Fruit fly (Drosophila melanogaster) whole organism, embryonic: ENCODE results near the gene CG44385.

ENCODE experiments used
- Aef1 ChIP-seq: fragments of 200-800 bp; sonication (Bioruptor generic); IDR thresholded peaks from 3 replicates; pipeline ENCODE4 v1.3.6; 2022; ENCODE audit warnings: missing biosample characterization, missing genetic modification characterization
- Atf6 ChIP-seq: fragments of 200-800 bp; sonication (Bioruptor generic); IDR thresholded peaks from 2 replicates; pipeline ENCODE4 v1.3.6; 2022; ENCODE audit warnings: missing biosample characterization, missing genetic modification characterization
- Blimp-1 ChIP-seq: fragments of 200-800 bp; sonication (Bioruptor generic); optimal IDR thresholded peaks from 3 replicates; lab custom pipeline; 2018; ENCODE audit warnings: missing biosample characterization, missing genetic modification characterization, mild to moderate bottlenecking, moderate library complexity, missing genetic modification reagents
- CG10209 ChIP-seq: fragments of 200-800 bp; sonication (Bioruptor generic); optimal IDR thresholded peaks from 3 replicates; lab custom pipeline; 2017; ENCODE audit warnings: missing biosample characterization, mild to moderate bottlenecking, missing genetic modification characterization, missing genetic modification reagents
- CG11093 ChIP-seq: fragments of 200-800 bp; sonication (Bioruptor generic); IDR thresholded peaks from 3 replicates; pipeline ENCODE4 v1.3.6; 2022; ENCODE audit warnings: missing biosample characterization, missing genetic modification characterization
- CG16813 ChIP-seq: fragments of 200-800 bp; sonication (Bioruptor generic); IDR thresholded peaks from 3 replicates; pipeline ENCODE4 v1.3.6; 2022; ENCODE audit warnings: missing biosample characterization, missing genetic modification characterization; ENCODE audit not compliant: partially characterized antibody
- CG17361 ChIP-seq: fragments of 200-800 bp; sonication (Bioruptor generic); IDR thresholded peaks from 3 replicates; pipeline ENCODE4 v1.3.6; 2022; ENCODE audit warnings: missing biosample characterization, missing genetic modification characterization
- CG18476 ChIP-seq: fragments of 200-800 bp; sonication (Bioruptor generic); optimal IDR thresholded peaks from 2 replicates; lab custom pipeline; 2016; ENCODE audit warnings: missing biosample characterization, mild to moderate bottlenecking, missing genetic modification characterization
- CG18764 ChIP-seq: fragments of 200-800 bp; sonication (Bioruptor generic); optimal IDR thresholded peaks from 3 replicates; lab custom pipeline; 2016; ENCODE audit warnings: missing biosample characterization, missing genetic modification characterization
- CG2202 ChIP-seq: fragments of 200-800 bp; sonication (Bioruptor generic); optimal IDR thresholded peaks from 2 replicates; lab custom pipeline; 2018; ENCODE audit warnings: missing biosample characterization, mild to moderate bottlenecking, missing genetic modification characterization
- CG30403 ChIP-seq: fragments of 200-800 bp; sonication (Bioruptor generic); optimal IDR thresholded peaks from 3 replicates; lab custom pipeline; 2016; ENCODE audit warnings: missing biosample characterization, missing genetic modification characterization
- CG34422 ChIP-seq: fragments of 200-800 bp; sonication (Bioruptor generic); IDR thresholded peaks from 3 replicates; pipeline ENCODE4 v1.3.6; 2022; ENCODE audit warnings: missing biosample characterization, missing genetic modification characterization
- CG43689 ChIP-seq: fragments of 200-800 bp; sonication (Bioruptor generic); IDR thresholded peaks from 2 replicates; pipeline ENCODE4 v1.3.6; 2022; ENCODE audit warnings: missing biosample characterization, missing genetic modification characterization
- CG8290 ChIP-seq, 3 experiments: fragments of 200-800 bp; sonication (Bioruptor generic); optimal IDR thresholded peaks; 2 replicates each; lab custom pipeline; 2016 to 2019; ENCODE audit warnings: missing biosample characterization in 3 of 3, missing genetic modification characterization in 3 of 3, mild to moderate bottlenecking in 2 of 3, moderate library complexity in 1 of 3
- CG8478 ChIP-seq: fragments of >200 bp; optimal IDR thresholded peaks from 2 replicates; lab custom pipeline; 2018
- CG9215 ChIP-seq: fragments of 200-800 bp; sonication (Bioruptor generic); IDR thresholded peaks from 2 replicates; pipeline ENCODE4 v1.3.6; 2022; ENCODE audit warnings: missing biosample characterization, missing genetic modification characterization
- CG9876 ChIP-seq: fragments of 200-800 bp; sonication (Bioruptor generic); optimal IDR thresholded peaks from 2 replicates; lab custom pipeline; 2016; ENCODE audit warnings: missing biosample characterization, missing genetic modification characterization
- Dll ChIP-seq: fragments of 200-800 bp; sonication (Bioruptor generic); IDR thresholded peaks from 4 replicates; pipeline ENCODE4 v1.3.6; 2022; ENCODE audit warnings: missing biosample characterization, missing genetic modification characterization; ENCODE audit not compliant: partially characterized antibody
- Fer3 ChIP-seq: fragments of 200-800 bp; sonication (Bioruptor generic); optimal IDR thresholded peaks from 2 replicates; lab custom pipeline; 2018; ENCODE audit warnings: missing biosample characterization, mild to moderate bottlenecking, missing genetic modification characterization, moderate library complexity
- H15 ChIP-seq: fragments of 200-800 bp; sonication (Bioruptor generic); IDR thresholded peaks from 3 replicates; pipeline ENCODE4 v1.3.6; 2022; ENCODE audit warnings: missing biosample characterization, missing genetic modification characterization
- Hr3 ChIP-seq: fragments of 200-800 bp; sonication (Bioruptor generic); optimal IDR thresholded peaks from 3 replicates; lab custom pipeline; 2016; ENCODE audit warnings: missing biosample characterization, missing genetic modification characterization
- Hr51 ChIP-seq, 2 experiments: fragments of 200-800 bp; sonication (Bioruptor generic); optimal IDR thresholded peaks; 2 replicates in 1 of 2; 3 replicates in 1 of 2; lab custom pipeline; 2016 to 2018; ENCODE audit warnings: missing biosample characterization in 2 of 2, missing genetic modification characterization in 2 of 2, mild to moderate bottlenecking in 1 of 2, moderate library complexity in 1 of 2
- Lhr ChIP-seq: fragments of 200-800 bp; sonication (Bioruptor generic); optimal IDR thresholded peaks from 3 replicates; lab custom pipeline; 2017; ENCODE audit warnings: mild to moderate bottlenecking, missing biosample characterization, missing genetic modification reagents, missing genetic modification characterization
- NFAT ChIP-seq: fragments of 200-800 bp; sonication (Bioruptor generic); IDR thresholded peaks from 2 replicates; pipeline ENCODE4 v1.3.6; 2022; ENCODE audit warnings: missing biosample characterization, missing genetic modification characterization
- Neu2 ChIP-seq: fragments of 200-800 bp; sonication (Bioruptor generic); optimal IDR thresholded peaks from 3 replicates; lab custom pipeline; 2016; ENCODE audit warnings: missing biosample characterization, missing genetic modification characterization, borderline replicate concordance
- Optix ChIP-seq: fragments of 200-800 bp; sonication (Bioruptor generic); IDR thresholded peaks from 3 replicates; pipeline ENCODE4 v1.3.6; 2022; ENCODE audit warnings: missing biosample characterization, missing genetic modification characterization
- Sox102F ChIP-seq: fragments of 200-800 bp; sonication (Bioruptor generic); optimal IDR thresholded peaks from 2 replicates; lab custom pipeline; 2018; ENCODE audit warnings: missing biosample characterization, mild to moderate bottlenecking, missing genetic modification characterization, moderate library complexity
- ase ChIP-seq: fragments of 200-800 bp; sonication (Bioruptor generic); IDR thresholded peaks from 3 replicates; pipeline ENCODE4 v1.3.6; 2022; ENCODE audit warnings: missing biosample characterization, missing genetic modification characterization
- bbx ChIP-seq: fragments of 200-800 bp; sonication (Bioruptor generic); IDR thresholded peaks from 2 replicates; pipeline ENCODE4 v1.3.6; 2022; ENCODE audit warnings: missing biosample characterization, missing genetic modification characterization; ENCODE audit not compliant: partially characterized antibody
- dati ChIP-seq: fragments of 200-800 bp; sonication (Bioruptor generic); IDR thresholded peaks from 2 replicates; pipeline ENCODE4 v1.3.6; 2022; ENCODE audit warnings: missing biosample characterization, missing genetic modification characterization
- dimm ChIP-seq: fragments of 200-800 bp; sonication (Bioruptor generic); IDR thresholded peaks from 2 replicates; pipeline ENCODE4 v1.3.6; 2022; ENCODE audit warnings: missing biosample characterization, missing genetic modification characterization
- fu2 ChIP-seq: fragments of 200-800 bp; sonication (Bioruptor generic); optimal IDR thresholded peaks from 2 replicates; lab custom pipeline; 2016; ENCODE audit warnings: missing biosample characterization, missing genetic modification characterization
- h ChIP-seq: fragments of >200 bp; optimal IDR thresholded peaks from 2 replicates; lab custom pipeline; 2017
- ken ChIP-seq: fragments of 200-800 bp; sonication (Bioruptor generic); IDR thresholded peaks from 3 replicates; pipeline ENCODE4 v1.3.6; 2022; ENCODE audit warnings: missing biosample characterization, missing genetic modification characterization
- lov ChIP-seq, 2 experiments: fragments of 200-800 bp in 1 of 2; fragments of >200 bp in 1 of 2; sonication (Bioruptor generic) in 1 of 2; IDR thresholded peaks in 1 of 2; optimal IDR thresholded peaks in 1 of 2; 2 replicates in 1 of 2; 3 replicates in 1 of 2; pipeline versions ENCODE4 v1.3.6 to Lab custom; 2017 to 2022; ENCODE audit warnings: missing biosample characterization in 1 of 2, missing genetic modification characterization in 1 of 2
- mam ChIP-seq: fragments of 200-800 bp; sonication (Bioruptor generic); optimal IDR thresholded peaks from 3 replicates; lab custom pipeline; 2016; ENCODE audit warnings: missing biosample characterization, missing genetic modification characterization
- nerfin-1 ChIP-seq: fragments of 200-800 bp; sonication (Bioruptor generic); optimal IDR thresholded peaks from 3 replicates; lab custom pipeline; 2019; ENCODE audit warnings: missing biosample characterization, mild to moderate bottlenecking, missing genetic modification characterization, moderate library complexity
- onecut ChIP-seq: fragments of 200-800 bp; sonication (Bioruptor generic); IDR thresholded peaks from 2 replicates; pipeline ENCODE4 v1.3.6; 2022; ENCODE audit warnings: missing biosample characterization, missing genetic modification characterization
- pan ChIP-seq, 4 experiments: fragments of >200 bp in 3 of 4; fragments of 200-800 bp in 1 of 4; sonication (Bioruptor generic) in 1 of 4; optimal IDR thresholded peaks in 3 of 4; IDR thresholded peaks in 1 of 4; 2 replicates each; pipeline versions ENCODE4 v1.3.6 to Lab custom; 2017 to 2022; ENCODE audit warnings: missing biosample characterization in 2 of 4, missing genetic modification characterization in 2 of 4, mixed read lengths in 1 of 4
- pros ChIP-seq: fragments of 200-800 bp; sonication (Bioruptor generic); optimal IDR thresholded peaks from 3 replicates; lab custom pipeline; 2019; ENCODE audit warnings: missing biosample characterization, mild to moderate bottlenecking, missing genetic modification characterization, moderate library complexity
- psq ChIP-seq: fragments of 200-800 bp; sonication (Bioruptor generic); optimal IDR thresholded peaks from 2 replicates; lab custom pipeline; 2017; ENCODE audit warnings: missing biosample characterization, missing genetic modification characterization
- sc ChIP-seq, 3 experiments: fragments of >200 bp in 2 of 3; fragments of 200-800 bp in 1 of 3; sonication (Bioruptor generic) in 1 of 3; optimal IDR thresholded peaks; 2 replicates in 2 of 3; 3 replicates in 1 of 3; lab custom pipeline; 2017; ENCODE audit warnings: mild to moderate bottlenecking in 1 of 3, missing biosample characterization in 1 of 3, missing genetic modification characterization in 1 of 3, missing genetic modification reagents in 1 of 3
- sens-2 ChIP-seq: fragments of 200-800 bp; sonication (Bioruptor generic); IDR thresholded peaks from 2 replicates; pipeline ENCODE4 v1.3.6; 2022; ENCODE audit warnings: missing biosample characterization, missing genetic modification characterization
- tgo ChIP-seq: fragments of 200-800 bp; sonication (Bioruptor generic); IDR thresholded peaks from 3 replicates; pipeline ENCODE4 v1.3.6; 2022; ENCODE audit warnings: missing biosample characterization, missing genetic modification characterization
- toy ChIP-seq: fragments of 200-800 bp; sonication (Bioruptor generic); IDR thresholded peaks from 2 replicates; pipeline ENCODE4 v1.3.6; 2022; ENCODE audit warnings: missing biosample characterization, missing genetic modification characterization
- trem ChIP-seq: fragments of 200-800 bp; optimal IDR thresholded peaks from 3 replicates; lab custom pipeline; 2019; ENCODE audit warnings: missing biosample characterization, mild to moderate bottlenecking, missing genetic modification characterization, moderate library complexity
- vvl ChIP-seq: fragments of 200-800 bp; sonication (Bioruptor generic); IDR thresholded peaks from 2 replicates; pipeline ENCODE4 v1.3.6; 2022; ENCODE audit warnings: missing biosample characterization, missing genetic modification characterization
- zf30C ChIP-seq: fragments of 200-800 bp; sonication (Bioruptor generic); optimal IDR thresholded peaks from 3 replicates; lab custom pipeline; 2018; ENCODE audit warnings: missing biosample characterization, mild to moderate bottlenecking, missing genetic modification characterization
- zfh2 ChIP-seq: fragments of 200-800 bp; sonication (Bioruptor generic); optimal IDR thresholded peaks from 2 replicates; lab custom pipeline; 2016; ENCODE audit warnings: missing biosample characterization, missing genetic modification characterization

CG44385 gene

DNA sequence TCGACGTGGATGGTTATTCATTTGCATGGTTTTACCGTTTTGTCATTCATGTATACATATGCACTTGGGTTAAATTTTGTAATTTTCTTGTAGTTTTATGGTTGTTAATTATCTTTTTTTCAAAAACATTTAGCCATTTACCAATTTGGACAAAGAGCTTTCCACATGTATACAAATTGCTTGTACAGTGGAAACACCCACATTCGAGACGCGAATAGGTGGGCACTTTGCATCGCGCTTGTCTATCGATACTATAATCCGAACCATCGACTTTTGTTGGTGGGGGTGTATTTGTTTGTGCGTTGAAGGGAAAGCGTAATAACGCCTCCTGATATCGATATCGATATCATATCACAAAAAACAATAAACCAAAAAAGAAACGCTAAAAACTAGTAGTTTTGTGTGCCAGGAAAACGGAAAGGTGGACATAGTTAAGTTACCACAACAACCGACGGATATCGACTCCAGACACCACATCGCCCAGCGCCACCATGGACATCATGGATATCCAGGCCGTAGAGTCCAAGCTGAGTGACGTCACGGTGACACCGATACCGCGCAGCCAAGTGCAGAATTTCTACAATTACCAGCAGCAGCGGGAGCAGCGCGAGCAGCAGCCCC is 5.5 kb upstream of the CG44385 start, which contains the start of gene CDK2AP1 (continued):
- TF ChIP-seq CG18764 = no peak
- no peak for TF ChIP-seq CG2202 (tag; lab: Kevin White, UChicago)
- TF ChIP-seq mam = peak; percentile 60
- 0 out of 3 replicates have a peak, but pooled peaks have one; percentile 10 for TF ChIP-seq ken
- TF ChIP-seq Hr51 (GFP tag; optimal IDR thresholded peaks at IDR 0.05; lab: Kevin White, UChicago) = no peak
- peak; percentile 44 for TF ChIP-seq trem (tag; lab: Kevin White, UChicago)
- TF ChIP-seq CG43689 (GFP tag; lab: Robert Waterston, UW) = no peak
- TF ChIP-seq Aef1 (GFP tag; lab: Robert Waterston, UW) = peak; percentile 25; the same call in 1 of the 3 replicates
- TF ChIP-seq CG17361 (GFP tag; lab: Robert Waterston, UW) = peak; percentile 47; the same call in 1 of the 3 replicates
- TF ChIP-seq psq = no peak
- TF ChIP-seq pros (GFP tag; lab: Kevin White, UChicago) = no peak
- peak; percentile 40 for TF ChIP-seq zfh2
- TF ChIP-seq Fer3 (tag; lab: Kevin White, UChicago) = no peak
- TF ChIP-seq zf30C (GFP tag; lab: Kevin White, UChicago) = no peak
- TF ChIP-seq vvl (GFP tag; lab: Robert Waterston, UW) = peak; percentile 63
- peak; percentile 8 for TF ChIP-seq Blimp-1 (GFP tag; lab: Kevin White, UChicago)
- TF ChIP-seq CG9876 (GFP tag; lab: Kevin White, UChicago) = no peak
- no peak for TF ChIP-seq Sox102F (GFP tag; lab: Kevin White, UChicago)
- TF ChIP-seq onecut = peak; percentile 15; the same call in 1 of the 2 replicates
- TF ChIP-seq Lhr (GFP tag; lab: Kevin White, UChicago) = peak; percentile 3
- TF ChIP-seq CG30403 = peak; percentile 21
- TF ChIP-seq Hr3 (GFP tag; lab: Kevin White, UChicago) = peak; percentile 23
- TF ChIP-seq sens-2 = no peak
- TF ChIP-seq fu2 (GFP tag; lab: Kevin White, UChicago) = peak; percentile 26
- TF ChIP-seq H15 = no peak
- TF ChIP-seq NFAT (GFP tag; lab: Robert Waterston, UW) = no peak
- no peak for TF ChIP-seq CG8478 (lab: Kevin White, UChicago)
- peak; percentile 83 for TF ChIP-seq bbx
- TF ChIP-seq tgo (GFP tag; lab: Robert Waterston, UW) = no peak
- TF ChIP-seq CG18476 (GFP tag; lab: Kevin White, UChicago) = no peak
- no peak for TF ChIP-seq Atf6 (GFP tag; lab: Robert Waterston, UW)
- TF ChIP-seq pan (optimal IDR thresholded peaks at IDR 0.05; lab: Kevin White, UChicago) = no peak
- TF ChIP-seq pan (GFP tag; optimal IDR thresholded peaks at IDR 0.05 in 1 of 2, IDR thresholded peaks at IDR 0.05 in 1 of 2) = no peak
- TF ChIP-seq CG11093 = no peak
- TF ChIP-seq CG10209 (GFP tag; lab: Kevin White, UChicago) = no peak
- peak; percentile 77 for TF ChIP-seq CG16813
- TF ChIP-seq ase (GFP tag; lab: Robert Waterston, UW) = no peak
- no peak for TF ChIP-seq Optix
- no peak for TF ChIP-seq toy (GFP tag; lab: Robert Waterston, UW)
- TF ChIP-seq lov (optimal IDR thresholded peaks at IDR 0.05; lab: Kevin White, UChicago) = no peak
- no peak for TF ChIP-seq lov (GFP tag; IDR thresholded peaks at IDR 0.05; lab: Robert Waterston, UW)
- TF ChIP-seq dimm (GFP tag; lab: Robert Waterston, UW) = no peak
- peak; percentile 69; the same call in 3 of the 4 replicates for TF ChIP-seq Dll
- TF ChIP-seq dati (GFP tag; lab: Robert Waterston, UW) = no peak
- TF ChIP-seq sc (optimal IDR thresholded peaks at IDR 0.05; lab: Kevin White, UChicago) = no peak
- TF ChIP-seq sc (GFP tag; optimal IDR thresholded peaks at IDR 0.05; lab: Kevin White, UChicago) = no peak
- peak; percentile 19 for TF ChIP-seq CG8290 (GFP tag; optimal IDR thresholded peaks at IDR 0.05; lab: Kevin White, UChicago)
- TF ChIP-seq CG8290 (tag; optimal IDR thresholded peaks at IDR 0.05; lab: Kevin White, UChicago) = no peak
- TF ChIP-seq CG9215 = no peak
- no peak for TF ChIP-seq CG34422 (GFP tag; lab: Robert Waterston, UW)
- peak; percentile 10 for TF ChIP-seq nerfin-1 (tag; lab: Kevin White, UChicago)
- no peak for TF ChIP-seq h
- no peak for TF ChIP-seq Neu2 (GFP tag; lab: Kevin White, UChicago)
